Worm (Caenorhabditis elegans): ENCODE results near the gene lad-2.

The lad-2 gene

DNA sequence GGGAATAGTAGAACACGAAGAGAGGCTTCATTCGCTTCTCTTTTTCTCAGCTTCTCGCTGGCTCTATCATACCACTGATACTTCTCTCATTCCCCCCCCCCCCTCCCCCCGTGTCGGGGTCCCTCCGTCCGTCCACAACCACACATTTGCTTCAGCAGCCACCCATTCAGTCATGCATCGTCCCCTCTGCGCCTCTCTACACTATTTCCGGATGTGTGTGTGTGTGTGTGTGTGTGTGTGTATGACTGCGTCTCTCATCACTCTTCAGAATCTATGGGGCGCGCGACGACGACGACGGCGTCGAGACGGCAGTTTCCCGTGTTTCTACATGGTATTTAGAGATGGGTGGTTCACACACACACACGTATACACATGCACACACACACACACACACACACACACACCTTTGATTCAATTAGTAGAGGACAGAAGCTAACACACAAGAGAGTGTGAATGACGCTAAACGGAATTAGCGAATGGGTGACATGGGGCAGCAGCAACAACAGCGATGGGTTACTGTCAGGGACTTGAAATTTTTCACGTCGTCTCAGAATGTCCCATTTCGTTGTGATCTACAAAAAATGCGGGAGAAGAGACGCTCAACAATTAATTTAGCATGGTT is 15.1 kb upstream of the lad-2 start (continued):
- TF ChIP-seq F33H1.4 (GFP tag; IDR thresholded peaks at IDR 0.05) = no peak
- TF ChIP-seq ceh-100 (GFP tag; IDR thresholded peaks at IDR 0.05) = no peak
- TF ChIP-seq ztf-25 (GFP tag; IDR thresholded peaks at IDR 0.05) = no peak
- TF ChIP-seq tlf-1 (GFP tag; optimal IDR thresholded peaks at IDR 0.05) = no peak
- no peak for TF ChIP-seq ekl-4 (GFP tag; IDR thresholded peaks at IDR 0.05)
- TF ChIP-seq mes-4 (tag; optimal IDR thresholded peaks at IDR 0.05) = no peak
- TF ChIP-seq mcd-1 (GFP tag; IDR thresholded peaks at IDR 0.05) = peak; percentile 56
- no peak for TF ChIP-seq egl-18 (GFP tag; IDR thresholded peaks at IDR 0.05)
- TF ChIP-seq T07F8.4 (tag; optimal IDR thresholded peaks at IDR 0.05) = no peak
- TF ChIP-seq B0336.3 (GFP tag; IDR thresholded peaks at IDR 0.05) = peak; percentile 49
- no peak for TF ChIP-seq egl-44 (GFP tag; IDR thresholded peaks at IDR 0.05)
- no peak for TF ChIP-seq mel-28 (tag; optimal IDR thresholded peaks at IDR 0.05; ENCODE audit: borderline replicate concordance)
- TF ChIP-seq efl-1 (GFP tag; optimal IDR thresholded peaks at IDR 0.05) = no peak
- no peak for TF ChIP-seq lin-26 (GFP tag; IDR thresholded peaks at IDR 0.05)
- TF ChIP-seq attf-5 (GFP tag; optimal IDR thresholded peaks at IDR 0.05) = peak; percentile 40

- TF ChIP-seq snpc-4 (GFP tag; optimal IDR thresholded peaks at IDR 0.05) = no peak
- TF ChIP-seq snpc-4 (tag; optimal IDR thresholded peaks at IDR 0.05) = no peak
- 0 out of 2 replicates have a peak, but pooled peaks have one; percentile 38 for TF ChIP-seq Y95B8A.8 (GFP tag; IDR thresholded peaks at IDR 0.05)
- no peak for TF ChIP-seq fkh-3 (tag; optimal IDR thresholded peaks at IDR 0.05)
- TF ChIP-seq hlh-26 (GFP tag; conservative IDR thresholded peaks at IDR 0.05) = no peak
- TF ChIP-seq egrh-3 (GFP tag; IDR thresholded peaks at IDR 0.05) = peak; percentile 83; the same call in 1 of the 2 replicates
- TF ChIP-seq ama-1 (optimal IDR thresholded peaks at IDR 0.05) = no peak
- TF ChIP-seq ama-1 (GFP tag; optimal IDR thresholded peaks at IDR 0.05) = no peak
- TF ChIP-seq attf-3 (GFP tag; conservative IDR thresholded peaks at IDR 0.05) = no peak
- TF ChIP-seq ztf-26 (tag; optimal IDR thresholded peaks at IDR 0.05) = peak; percentile 20
- no peak for TF ChIP-seq Y67H2A.10 (GFP tag; conservative IDR thresholded peaks at IDR 0.05)
- TF ChIP-seq K12H6.12 (tag; optimal IDR thresholded peaks at IDR 0.05) = peak; percentile 70
- peak; percentile 33 for TF ChIP-seq ceh-27 (GFP tag; optimal IDR thresholded peaks at IDR 0.05)
- no peak for TF ChIP-seq sdz-38 (tag; optimal IDR thresholded peaks at IDR 0.05)
- TF ChIP-seq nfya-2 (GFP tag; IDR thresholded peaks at IDR 0.05) = no peak
- no peak for TF ChIP-seq rec-8 (tag; optimal IDR thresholded peaks at IDR 0.05)
- TF ChIP-seq pbrm-1 (GFP tag; IDR thresholded peaks at IDR 0.05) = peak; percentile 38; the same call in 1 of the 2 replicates
- TF ChIP-seq madf-10 (tag; optimal IDR thresholded peaks at IDR 0.05) = peak; percentile 57
- peak; percentile 44; the same call in 1 of the 2 replicates for TF ChIP-seq mcd-1 (GFP tag; IDR thresholded peaks at IDR 0.05)
- no peak for TF ChIP-seq T07F8.4 (tag; optimal IDR thresholded peaks at IDR 0.05)
- no peak for TF ChIP-seq ceh-79 (tag; optimal IDR thresholded peaks at IDR 0.05)
- TF ChIP-seq dox-1 (GFP tag; IDR thresholded peaks at IDR 0.05) = peak; percentile 37; the same call in 1 of the 2 replicates
- TF ChIP-seq chd-7 (tag; optimal IDR thresholded peaks at IDR 0.05) = no peak
- peak; percentile 72; the same call in 1 of the 2 replicates for TF ChIP-seq ceh-58 (GFP tag; IDR thresholded peaks at IDR 0.05)
- TF ChIP-seq hsf-1 (GFP tag; IDR thresholded peaks at IDR 0.05) = 0 out of 2 replicates have a peak, but pooled peaks have one; percentile 26
- no peak for TF ChIP-seq gei-17 (GFP tag; optimal IDR thresholded peaks at IDR 0.05)
- TF ChIP-seq B0019.2 (GFP tag; conservative IDR thresholded peaks at IDR 0.05) = no peak
- peak; percentile 11 for TF ChIP-seq die-1 (tag; optimal IDR thresholded peaks at IDR 0.05)
- TF ChIP-seq F57C9.4 (tag; optimal IDR thresholded peaks at IDR 0.05) = no peak
- TF ChIP-seq K11D2.4 (GFP tag; IDR thresholded peaks at IDR 0.05) = 0 out of 2 replicates have a peak, but pooled peaks have one; percentile 31
- TF ChIP-seq F33H1.4 (GFP tag; IDR thresholded peaks at IDR 0.05) = no peak
- 0 out of 2 replicates have a peak, but pooled peaks have one; percentile 43 for TF ChIP-seq lin-26 (GFP tag; IDR thresholded peaks at IDR 0.05)
- peak; percentile 41 for TF ChIP-seq repo-1 (tag; optimal IDR thresholded peaks at IDR 0.05)
- TF ChIP-seq zfh-2 (GFP tag; conservative IDR thresholded peaks at IDR 0.05) = peak; percentile 96
- no peak for TF ChIP-seq bed-1 (GFP tag; IDR thresholded peaks at IDR 0.05)
- TF ChIP-seq attf-5 (GFP tag; optimal IDR thresholded peaks at IDR 0.05) = peak; percentile 19
- TF ChIP-seq egl-18 (GFP tag; IDR thresholded peaks at IDR 0.05) = 0 out of 2 replicates have a peak, but pooled peaks have one; percentile 11
These were observed 12.2 kb upstream of the lad-2 start for ce11 chrIV:2990519-2990918.
